Worm (Caenorhabditis elegans): Measurements from ENCODE around the gene F35H12.6.

The F35H12.6 gene

DNA sequence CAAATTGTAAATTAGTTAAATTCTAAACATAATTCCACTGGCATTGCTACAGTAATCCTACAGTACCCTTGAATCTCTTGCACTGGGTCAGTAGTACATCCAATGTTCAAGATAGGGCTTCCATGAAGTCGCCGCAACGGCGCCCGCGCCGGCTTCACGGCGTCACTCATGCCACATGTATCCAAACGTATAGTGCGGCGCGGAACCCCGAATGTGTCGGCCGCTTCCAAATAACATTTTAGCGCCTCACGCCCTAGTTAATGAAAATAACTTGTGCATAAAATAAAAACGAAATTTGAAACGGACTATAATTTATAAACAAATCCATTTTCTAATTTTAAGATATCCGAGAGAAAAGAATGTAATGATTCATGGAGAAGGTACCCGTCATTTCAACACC, 22.9 kb downstream of the F35H12.6 start:
- TF ChIP-seq ceh-79 (tag; optimal IDR thresholded peaks at IDR 0.05) = no peak
- TF ChIP-seq rpc-1 (optimal IDR thresholded peaks at IDR 0.05) = no peak
- TF ChIP-seq rpc-1 (tag; optimal IDR thresholded peaks at IDR 0.05) = no peak
- no peak for TF ChIP-seq snpc-4 (GFP tag; optimal IDR thresholded peaks at IDR 0.05)
- TF ChIP-seq snpc-4 (tag; optimal IDR thresholded peaks at IDR 0.05) = peak in 3 of 4 experiments; percentile 56 to 93 (median 92)
- no peak for TF ChIP-seq ceh-100 (GFP tag; IDR thresholded peaks at IDR 0.05)
- TF ChIP-seq Y67H2A.10 (GFP tag; conservative IDR thresholded peaks at IDR 0.05) = no peak
- TF ChIP-seq fkh-3 (tag; optimal IDR thresholded peaks at IDR 0.05) = no peak
- peak; percentile 47; the same call in 1 of the 2 replicates for TF ChIP-seq hmg-1.2 (GFP tag; IDR thresholded peaks at IDR 0.05)
- TF ChIP-seq madf-6 (GFP tag; IDR thresholded peaks at IDR 0.05) = no peak
- no peak for TF ChIP-seq gei-17 (GFP tag; optimal IDR thresholded peaks at IDR 0.05)
- TF ChIP-seq snpc-3.4 (tag; optimal IDR thresholded peaks at IDR 0.05) = no peak

DNA sequence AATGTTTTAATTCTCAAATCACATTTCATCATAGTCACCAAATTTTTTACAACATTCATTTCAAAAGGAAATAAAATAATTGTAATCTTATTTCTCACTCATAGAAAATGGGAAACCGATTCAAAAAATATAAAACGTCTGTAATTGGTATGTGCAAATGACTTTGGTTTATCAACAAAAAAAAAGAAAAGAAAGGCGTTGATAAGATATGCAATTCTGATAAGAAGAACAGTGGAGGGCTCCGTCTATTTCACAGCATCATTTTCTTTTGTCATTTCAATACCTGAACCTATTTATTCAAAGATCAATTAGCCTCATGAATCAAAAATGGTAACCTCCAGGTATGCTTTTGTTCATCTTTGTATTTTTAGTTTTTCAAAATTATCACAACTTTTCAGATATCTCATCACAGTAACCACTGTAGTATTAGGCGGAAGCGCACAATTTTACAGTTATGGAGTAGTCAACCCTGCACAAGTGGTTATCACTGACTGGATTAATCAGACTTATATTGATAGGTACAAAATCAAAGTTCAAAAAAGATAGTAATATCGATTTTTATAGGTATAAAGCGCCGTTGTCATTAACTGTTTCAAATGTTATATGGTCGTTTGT, 25.3 kb downstream of the F35H12.6 start, which contains the start of gene F53H8.3:
F53H8.3 (plus strand) TSS at position 275 of the 615 bp plus-strand sequence.
- peak; percentile 70 for TF ChIP-seq nhr-80 (tag; optimal IDR thresholded peaks at IDR 0.05)
- no peak for TF ChIP-seq C06A6.2 (GFP tag; conservative IDR thresholded peaks at IDR 0.05)

DNA sequence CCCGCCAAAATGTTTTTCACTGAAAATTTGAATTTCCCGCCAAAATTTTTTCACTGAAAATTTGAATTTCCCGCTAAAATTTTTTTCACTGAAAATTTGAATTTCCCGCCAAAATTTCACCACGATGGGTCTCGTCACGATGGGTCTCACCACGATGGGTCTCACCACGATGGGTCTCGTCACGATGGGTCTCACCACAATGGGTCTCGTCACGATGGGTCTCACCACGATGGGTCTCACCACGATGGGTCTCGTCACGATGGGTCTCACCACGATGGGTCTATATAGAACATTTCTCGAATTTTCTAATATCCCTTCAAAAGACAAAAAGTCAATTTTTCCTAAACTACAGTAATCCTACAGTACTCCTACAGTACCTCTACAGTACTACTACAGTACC, 30.6 kb downstream of the F35H12.6 start:
- TF ChIP-seq D2030.7 (GFP tag; IDR thresholded peaks at IDR 0.05) = 0 out of 2 replicates have a peak, but pooled peaks have one; percentile 8
- TF ChIP-seq hsf-1 (GFP tag; IDR thresholded peaks at IDR 0.05) = peak; percentile 53; the same call in 1 of the 2 replicates
- 0 out of 2 replicates have a peak, but pooled peaks have one; percentile 48 for TF ChIP-seq Y56A3A.18 (GFP tag; IDR thresholded peaks at IDR 0.05)
- peak; percentile 57; the same call in 1 of the 2 replicates for TF ChIP-seq nfyb-1 (GFP tag; IDR thresholded peaks at IDR 0.05)
- peak; percentile 40; the same call in 1 of the 2 replicates for TF ChIP-seq F33H1.4 (GFP tag; IDR thresholded peaks at IDR 0.05)
- TF ChIP-seq madf-3 (GFP tag; IDR thresholded peaks at IDR 0.05) = peak; percentile 83; the same call in 1 of the 2 replicates
- TF ChIP-seq ceh-58 (GFP tag; IDR thresholded peaks at IDR 0.05) = 0 out of 2 replicates have a peak, but pooled peaks have one; percentile 34
- 0 out of 2 replicates have a peak, but pooled peaks have one; percentile 46 for TF ChIP-seq Y95B8A.8 (GFP tag; IDR thresholded peaks at IDR 0.05)

DNA sequence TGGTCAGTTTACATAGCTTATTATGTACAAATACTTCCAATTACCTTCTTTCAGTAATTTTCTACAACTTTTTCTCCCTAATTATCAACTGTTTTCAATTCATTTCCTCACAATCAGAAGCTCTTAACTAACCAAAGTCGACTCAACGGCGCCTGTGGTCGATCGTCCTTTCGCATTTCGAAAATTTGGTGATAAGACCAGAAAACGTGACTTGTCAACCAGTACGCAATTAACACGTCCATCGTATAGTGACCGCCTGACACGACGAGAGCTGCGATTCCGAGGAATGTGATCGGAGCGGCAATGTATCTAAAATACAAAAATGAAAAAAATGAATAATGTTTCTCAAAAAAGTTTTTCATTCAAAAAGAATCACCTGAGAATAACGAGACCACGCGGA, 32.6 kb downstream of the F35H12.6 start:
- TF ChIP-seq dox-1 (GFP tag; IDR thresholded peaks at IDR 0.05) = peak; percentile 52
- TF ChIP-seq let-607 (tag; optimal IDR thresholded peaks at IDR 0.05) = peak in 1 of 2 experiments; percentile 45
- TF ChIP-seq gei-17 (GFP tag; optimal IDR thresholded peaks at IDR 0.05) = no peak
- peak; percentile 21; the same call in 1 of the 2 replicates for TF ChIP-seq cebp-1 (GFP tag; IDR thresholded peaks at IDR 0.05)
- TF ChIP-seq cebp-1 (tag; optimal IDR thresholded peaks at IDR 0.05) = peak; percentile 37
- peak; percentile 88 for TF ChIP-seq nhr-80 (tag; optimal IDR thresholded peaks at IDR 0.05)
- TF ChIP-seq egl-44 (GFP tag; IDR thresholded peaks at IDR 0.05) = 0 out of 2 replicates have a peak, but pooled peaks have one; percentile 24
- no peak for TF ChIP-seq F37B4.10 (GFP tag; IDR thresholded peaks at IDR 0.05)

DNA sequence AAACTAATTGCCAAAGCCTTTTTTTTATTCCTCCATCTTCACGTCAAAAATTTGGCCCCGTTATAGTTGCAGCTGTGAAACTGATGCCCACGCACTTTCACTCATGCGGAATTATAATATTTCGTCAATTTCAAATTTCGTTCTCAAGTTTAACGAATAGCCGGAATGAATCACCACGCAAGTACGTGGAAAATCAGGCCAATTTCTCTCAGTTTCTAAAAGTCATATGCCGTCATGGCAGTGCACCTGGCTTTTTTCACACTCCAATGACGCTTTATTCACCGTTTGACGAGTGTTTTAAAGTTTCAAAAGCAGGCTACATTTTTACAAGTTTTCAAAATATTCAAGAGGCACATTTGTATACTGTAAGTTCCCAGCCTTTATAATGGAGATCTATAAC, 34.8 kb downstream of the F35H12.6 start:
- TF ChIP-seq F10E7.11 (tag; optimal IDR thresholded peaks at IDR 0.05) = no peak

DNA sequence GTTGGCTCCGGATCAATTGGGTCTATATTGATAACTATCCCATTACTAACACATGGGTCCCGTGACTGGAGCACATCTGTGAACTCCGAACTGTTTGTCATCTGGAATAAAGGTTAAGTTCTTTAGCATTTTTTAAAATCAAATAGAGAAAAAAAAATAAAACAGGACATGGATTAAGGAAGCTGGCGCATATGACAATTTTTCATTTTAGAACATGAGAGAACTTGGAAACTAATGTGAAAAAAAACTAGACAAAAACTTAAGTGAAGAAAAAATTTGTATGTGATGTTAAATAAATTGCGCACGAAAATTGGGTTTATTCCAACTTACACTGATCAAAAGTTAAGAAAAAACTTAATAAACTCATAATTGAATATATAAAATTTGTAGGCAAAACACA, 35.7 kb downstream of the F35H12.6 start, which contains the start of gene sms-2:
sms-2 (minus strand) TSS at position 101 of the 400 bp plus-strand sequence.
- no peak for TF ChIP-seq lsl-1 (GFP tag; optimal IDR thresholded peaks at IDR 0.05)
- TF ChIP-seq sea-2 (GFP tag; IDR thresholded peaks at IDR 0.05) = no peak
- TF ChIP-seq aptf-2 (GFP tag; conservative IDR thresholded peaks at IDR 0.05) = no peak
- TF ChIP-seq lin-26 (GFP tag; IDR thresholded peaks at IDR 0.05) = no peak
- no peak for TF ChIP-seq rec-8 (tag; optimal IDR thresholded peaks at IDR 0.05)
- TF ChIP-seq egrh-3 (GFP tag; IDR thresholded peaks at IDR 0.05) = no peak
- TF ChIP-seq ceh-58 (GFP tag; IDR thresholded peaks at IDR 0.05) = no peak
- no peak for TF ChIP-seq attf-6 (GFP tag; IDR thresholded peaks at IDR 0.05)
- no peak for TF ChIP-seq unc-62 (GFP tag; optimal IDR thresholded peaks at IDR 0.05)
- no peak for TF ChIP-seq ZK185.1 (tag; optimal IDR thresholded peaks at IDR 0.05; ENCODE audit: poor library complexity, severe bottlenecking)
- TF ChIP-seq ceh-27 (GFP tag; optimal IDR thresholded peaks at IDR 0.05) = no peak
- TF ChIP-seq tlf-1 (GFP tag; optimal IDR thresholded peaks at IDR 0.05) = no peak
- no peak for TF ChIP-seq pha-4 (tag; optimal IDR thresholded peaks at IDR 0.05)

Measured in whole organism, young adult.